Fruit fly (Drosophila melanogaster): Measurements from ENCODE around the gene CG7071.

DNA sequence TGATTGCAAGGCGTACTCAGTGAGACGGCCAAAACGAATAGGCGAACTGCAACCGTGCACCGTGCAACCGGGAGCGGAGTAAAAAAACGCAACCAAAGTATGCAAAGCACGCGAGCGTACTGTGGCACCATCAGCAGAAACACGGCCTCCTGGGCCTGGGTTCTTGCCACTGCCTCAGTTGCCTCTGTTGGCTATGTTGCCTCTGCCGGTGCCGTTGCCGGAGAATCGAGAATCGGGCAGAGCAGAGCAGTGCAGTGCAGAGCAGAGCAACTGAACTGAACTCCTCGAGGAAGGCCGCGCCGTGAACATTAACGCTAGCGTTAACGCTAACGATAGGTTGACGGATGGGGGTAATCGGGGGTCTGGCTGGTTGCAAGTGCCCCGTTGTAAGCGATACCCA is 38.4 kb upstream of the CG7071 start, which contains the start of gene CG34377:
- TF ChIP-seq psq (optimal IDR thresholded peaks at IDR 0.05), result no peak
- no peak for TF ChIP-seq h (optimal IDR thresholded peaks at IDR 0.05)
- no peak for TF ChIP-seq insv (optimal IDR thresholded peaks at IDR 0.05)
